Worm (Caenorhabditis elegans) whole organism, L4 larva: ENCODE measurements around the gene str-181.

Experiments used
- aly-2 ChIP-seq: sonication (generic microtip); optimal IDR thresholded peaks from 2 replicates; lab custom pipeline; 2018; ENCODE audit warnings: missing biosample characterization, missing genetic modification characterization
- ceh-82 ChIP-seq: sonication (generic microtip); optimal IDR thresholded peaks from 2 replicates; lab custom pipeline; 2017; ENCODE audit warnings: missing biosample characterization, missing genetic modification characterization
- duxl-1 ChIP-seq: sonication (generic microtip); optimal IDR thresholded peaks from 2 replicates; lab custom pipeline; 2016; ENCODE audit warnings: mild to moderate bottlenecking, missing genetic modification characterization, moderate library complexity, missing compliant biosample characterization; ENCODE audit not compliant: poor library complexity

DNA sequence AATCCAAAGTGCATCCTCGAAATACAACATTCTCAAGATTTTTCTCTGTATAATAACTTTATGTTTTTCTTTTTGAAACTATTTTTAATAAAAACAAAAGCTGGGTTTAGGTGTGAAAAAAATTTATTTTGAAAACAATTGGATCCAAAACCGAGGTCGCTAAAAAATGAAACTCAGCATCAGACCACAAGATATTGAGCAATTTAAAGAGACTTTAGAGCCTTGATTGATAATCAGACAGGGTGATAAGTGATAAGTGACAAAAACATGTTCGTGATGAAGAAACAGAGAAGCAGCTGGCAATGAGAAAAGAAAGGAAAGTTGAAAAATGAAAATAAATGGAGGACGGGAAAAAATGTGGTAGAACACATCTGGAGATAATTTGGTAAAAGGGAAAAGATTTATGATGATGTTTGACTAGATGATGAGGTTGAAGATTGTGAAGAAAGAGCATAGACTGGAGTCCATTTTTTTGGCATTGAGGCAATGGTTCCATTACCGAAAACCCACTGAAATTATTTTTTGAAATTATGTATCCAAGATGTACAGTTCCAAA, 33.1 kb upstream of the str-181 start, which contains the start of gene C15C8.6:
- TF ChIP-seq aly-2 (tag; lab: Kevin White, UChicago) (no peak), ceh-82 (no peak), duxl-1 (no peak)
